Worm (Caenorhabditis elegans) whole organism, L1 larva: ENCODE data around the gene B0416.4.
A peak's percentile ranks its signal among the peaks of the same experiment; 100 is the strongest.

Experiments
- Y116A8C.19 ChIP-seq: sonication (generic microtip); optimal IDR thresholded peaks from 2 replicates; lab custom pipeline; 2016; ENCODE audit warnings: missing compliant biosample characterization, missing genetic modification characterization, borderline replicate concordance
- aly-2 ChIP-seq: fragments of 150-350 bp; optimal IDR thresholded peaks from 2 replicates; lab custom pipeline; 2014; ENCODE audit warnings: missing biosample characterization, missing genetic modification characterization
- blmp-1 ChIP-seq: fragments of 150-350 bp; optimal IDR thresholded peaks from 2 replicates; lab custom pipeline; 2014; ENCODE audit warnings: missing biosample characterization, missing genetic modification characterization
- ceh-63 ChIP-seq: fragments of 200-800 bp; sonication (Bioruptor generic); optimal IDR thresholded peaks from 2 replicates; lab custom pipeline; 2018; ENCODE audit warnings: mild to moderate bottlenecking, missing genetic modification characterization, missing compliant biosample characterization
- ceh-82 ChIP-seq, 3 experiments: fragments of 150-350 bp in 1 of 3; sonication (generic microtip) in 2 of 3; optimal IDR thresholded peaks; 2 replicates each; lab custom pipeline; 2014 to 2017; ENCODE audit warnings: missing biosample characterization in 3 of 3, missing genetic modification characterization in 3 of 3
- dsc-1 ChIP-seq: sonication (generic microtip); optimal IDR thresholded peaks from 2 replicates; lab custom pipeline; 2016; ENCODE audit warnings: mild to moderate bottlenecking, missing genetic modification characterization, missing compliant biosample characterization
- efl-1 ChIP-seq, 4 experiments: fragments of 150-350 bp; optimal IDR thresholded peaks in 3 of 4; peaks in 1 of 4; 1 replicate in 1 of 4; 2 replicates in 3 of 4; lab custom pipeline; 2014; ENCODE audit warnings: missing biosample characterization in 2 of 4, missing genetic modification characterization in 2 of 4, missing genetic modification reagents in 2 of 4
- egl-13 ChIP-seq: sonication (generic microtip); optimal IDR thresholded peaks from 2 replicates; lab custom pipeline; 2016; ENCODE audit warnings: missing genotype, missing genetic modification reagents, missing genetic modification characterization, missing compliant biosample characterization
- egl-27 ChIP-seq, 2 experiments: fragments of 150-350 bp in 1 of 2; sonication (generic microtip); optimal IDR thresholded peaks; 3 replicates each; lab custom pipeline; 2017 to 2018; ENCODE audit warnings: missing biosample characterization in 2 of 2, missing genetic modification characterization in 2 of 2, missing genetic modification reagents in 2 of 2
- elt-3 ChIP-seq, 6 experiments: fragments of 150-350 bp in 1 of 6; sonication (generic microtip); optimal IDR thresholded peaks; 2 replicates each; lab custom pipeline; 2017 to 2018; ENCODE audit warnings: missing biosample characterization in 6 of 6, missing genetic modification characterization in 6 of 6, inconsistent platforms in 1 of 6
- fkh-8 ChIP-seq: sonication (generic microtip); optimal IDR thresholded peaks from 2 replicates; lab custom pipeline; 2016; ENCODE audit warnings: mild to moderate bottlenecking, missing genetic modification characterization, missing compliant biosample characterization
- hpl-2 ChIP-seq: fragments of 150-350 bp; optimal IDR thresholded peaks from 2 replicates; lab custom pipeline; 2014; ENCODE audit warnings: missing biosample characterization, missing genetic modification reagents, missing genetic modification characterization
- irx-1 ChIP-seq: sonication (generic microtip); optimal IDR thresholded peaks from 2 replicates; lab custom pipeline; 2016; ENCODE audit warnings: missing genetic modification characterization, missing compliant biosample characterization
- jun-1 ChIP-seq: fragments of 150-350 bp; optimal IDR thresholded peaks from 2 replicates; lab custom pipeline; 2014; ENCODE audit warnings: missing biosample characterization, missing genetic modification reagents, missing genetic modification characterization
- lin-13 ChIP-seq: fragments of 150-350 bp; optimal IDR thresholded peaks from 2 replicates; lab custom pipeline; 2014; ENCODE audit warnings: missing biosample characterization, missing genetic modification reagents, missing genetic modification characterization
- lin-14 ChIP-seq: fragments of 200-800 bp; sonication (Bioruptor generic); optimal IDR thresholded peaks from 2 replicates; lab custom pipeline; 2018; ENCODE audit warnings: mild to moderate bottlenecking, missing genetic modification characterization, moderate library complexity, missing compliant biosample characterization
- lin-35 ChIP-seq, 2 experiments: fragments of 150-350 bp; optimal IDR thresholded peaks; 2 replicates each; lab custom pipeline; 2014; ENCODE audit warnings: missing biosample characterization in 2 of 2, missing genetic modification characterization in 2 of 2, missing genetic modification reagents in 2 of 2
- lsy-2 ChIP-seq, 2 experiments: fragments of 150-350 bp; optimal IDR thresholded peaks; 2 replicates each; lab custom pipeline; 2014; ENCODE audit warnings: missing biosample characterization in 2 of 2, missing genetic modification characterization in 2 of 2
- mab-9 ChIP-seq: fragments of 200-800 bp; sonication (Bioruptor generic); IDR thresholded peaks from 2 replicates; pipeline ENCODE4 v1.3.6; 2022; ENCODE audit warnings: missing genetic modification reagents, missing genetic modification characterization, missing compliant biosample characterization
- mdl-1 ChIP-seq, 2 experiments: fragments of 150-350 bp; optimal IDR thresholded peaks; 2 replicates each; lab custom pipeline; 2014 to 2017; ENCODE audit warnings: missing biosample characterization in 2 of 2, missing genetic modification characterization in 2 of 2, inconsistent platforms in 1 of 2
- nhr-19 ChIP-seq: fragments of 200-800 bp; sonication (Bioruptor generic); conservative IDR thresholded peaks from 2 replicates; pipeline ENCODE4 v1.3.6; 2022; ENCODE audit warnings: missing genetic modification characterization, missing compliant biosample characterization
- nhr-20 ChIP-seq: sonication (generic microtip); optimal IDR thresholded peaks from 2 replicates; lab custom pipeline; 2016; ENCODE audit warnings: mild to moderate bottlenecking, missing genetic modification characterization, missing compliant biosample characterization
- nhr-71 ChIP-seq: sonication (generic microtip); optimal IDR thresholded peaks from 2 replicates; lab custom pipeline; 2016; ENCODE audit warnings: mild to moderate bottlenecking, missing genetic modification characterization, moderate library complexity, missing compliant biosample characterization
- nhr-77 ChIP-seq: fragments of 150-350 bp; optimal IDR thresholded peaks from 2 replicates; lab custom pipeline; 2014; ENCODE audit warnings: missing biosample characterization, missing genetic modification characterization
- nhr-84 ChIP-seq: sonication (generic microtip); optimal IDR thresholded peaks from 2 replicates; lab custom pipeline; 2017; ENCODE audit warnings: missing biosample characterization, missing genetic modification characterization
- nhr-85 ChIP-seq: sonication (generic microtip); peaks from one replicate; lab custom pipeline; 2016; ENCODE audit warnings: missing genetic modification characterization, inconsistent platforms, missing compliant biosample characterization
- pqm-1 ChIP-seq: sonication (generic microtip); optimal IDR thresholded peaks from 3 replicates; lab custom pipeline; 2017; ENCODE audit warnings: missing biosample characterization, missing genetic modification characterization
- snu-23 ChIP-seq: sonication (generic microtip); optimal IDR thresholded peaks from 2 replicates; lab custom pipeline; 2016; ENCODE audit warnings: missing genetic modification characterization, missing compliant biosample characterization
- sup-37 ChIP-seq: fragments of 200-800 bp; sonication (Bioruptor generic); optimal IDR thresholded peaks from 2 replicates; lab custom pipeline; 2018; ENCODE audit warnings: mild to moderate bottlenecking, missing genetic modification characterization, missing compliant biosample characterization
- tlp-1 ChIP-seq: fragments of 150-350 bp; optimal IDR thresholded peaks from 2 replicates; lab custom pipeline; 2014; ENCODE audit warnings: missing biosample characterization, missing genetic modification characterization
- vab-15 ChIP-seq: sonication (generic microtip); optimal IDR thresholded peaks from 2 replicates; lab custom pipeline; 2017; ENCODE audit warnings: missing genotype, mild to moderate bottlenecking, missing genetic modification characterization, missing compliant biosample characterization
- xbp-1 ChIP-seq: sonication (generic microtip); optimal IDR thresholded peaks from 2 replicates; lab custom pipeline; 2016; ENCODE audit warnings: missing genetic modification characterization, missing compliant biosample characterization
- zag-1 ChIP-seq: fragments of 150-350 bp; optimal IDR thresholded peaks from 2 replicates; lab custom pipeline; 2014; ENCODE audit warnings: missing biosample characterization, missing genetic modification characterization
- ztf-4 ChIP-seq: fragments of 150-350 bp; optimal IDR thresholded peaks from 2 replicates; lab custom pipeline; 2014; ENCODE audit warnings: missing biosample characterization, missing genetic modification characterization

Gene B0416.4

DNA sequence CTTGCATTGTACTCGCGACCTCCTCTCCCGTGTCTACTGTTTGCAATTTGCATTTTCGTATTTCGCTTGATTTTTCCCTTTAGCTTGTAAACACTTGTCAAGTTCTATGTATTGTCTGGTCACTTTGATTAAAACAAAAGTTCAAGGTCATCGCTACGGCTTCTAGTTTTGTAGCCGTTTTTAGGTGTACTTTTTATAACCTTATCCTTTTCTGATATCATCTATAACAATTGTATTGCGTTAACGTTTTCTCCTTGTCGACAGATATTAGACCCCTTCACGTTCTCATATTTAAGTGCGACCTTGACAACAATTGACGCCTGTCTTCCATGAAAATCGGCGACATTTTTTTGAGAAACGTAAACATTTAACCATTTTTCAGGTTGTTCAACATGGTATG, 32.1 kb upstream of the B0416.4 start:
- TF ChIP-seq elt-3 (tag; optimal IDR thresholded peaks at IDR 0.05; lab: Kevin White, UChicago) (peak in 4 of 6 experiments; percentile 28 to 63 (median 59)), lin-13 (no peak), nhr-19 (0 out of 2 replicates have a peak, but pooled peaks have one; percentile 19), nhr-20 (peak; percentile 23), xbp-1 (tag; lab: Kevin White, UChicago) (no peak), nhr-85 (tag; lab: Kevin White, UChicago) (peak; percentile 90), lsy-2 (tag; optimal IDR thresholded peaks at IDR 0.05; lab: Kevin White, UChicago) (no peak), blmp-1 (peak; percentile 14), hpl-2 (no peak), nhr-71 (tag; lab: Kevin White, UChicago) (peak; percentile 45), irx-1 (no peak), lin-35 (GFP tag; optimal IDR thresholded peaks at IDR 0.05; lab: Kevin White, UChicago) (no peak), lin-14 (GFP tag; lab: Kevin White, UChicago) (peak; percentile 46), snu-23 (GFP tag; lab: Kevin White, UChicago) (peak; percentile 9), egl-27 (tag; optimal IDR thresholded peaks at IDR 0.05; lab: Kevin White, UChicago) (no peak)

DNA sequence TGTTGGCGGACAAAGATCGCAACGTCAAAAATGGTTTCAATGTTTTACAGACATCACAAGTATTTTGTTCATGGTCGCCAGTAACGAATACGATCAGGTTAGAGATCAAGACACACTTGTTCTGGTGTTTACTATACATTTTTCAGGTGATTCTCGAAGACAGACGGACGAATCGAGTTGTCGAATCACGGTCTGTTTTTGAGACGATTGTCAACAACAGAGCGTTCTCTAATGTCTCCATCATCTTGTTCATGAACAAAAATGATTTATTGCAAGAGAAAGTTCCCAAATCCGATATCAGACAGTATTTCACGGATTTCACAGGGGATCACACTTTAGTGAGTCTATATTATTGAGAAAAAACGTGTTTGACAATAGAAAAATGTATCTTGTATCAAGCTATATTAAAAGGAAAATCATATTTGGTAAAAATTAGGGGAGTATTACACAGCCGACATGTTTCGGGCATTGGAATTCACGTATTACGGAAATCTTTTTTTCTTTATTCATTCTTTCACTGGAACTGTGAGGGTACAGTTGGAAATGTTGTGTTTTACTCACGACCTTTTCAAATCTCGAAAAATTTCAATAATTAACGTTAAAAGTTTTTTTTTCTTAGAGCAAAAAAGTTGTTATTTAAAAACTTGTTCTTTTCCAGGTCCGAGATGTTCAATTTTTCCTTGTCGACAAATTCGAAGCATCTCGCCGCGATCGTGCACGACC, 30.5 kb upstream of the B0416.4 start:
- TF ChIP-seq nhr-19: peak; percentile 27; the same call in 1 of the 2 replicates
- no peak for TF ChIP-seq ceh-82 (tag; optimal IDR thresholded peaks at IDR 0.05; lab: Kevin White, UChicago)
- peak; percentile 91 for TF ChIP-seq nhr-85 (tag; lab: Kevin White, UChicago)
- peak; percentile 83 for TF ChIP-seq nhr-71 (tag; lab: Kevin White, UChicago)
- peak; percentile 47 for TF ChIP-seq snu-23 (GFP tag; lab: Kevin White, UChicago)
- peak in 1 of 2 experiments; percentile 10 for TF ChIP-seq mdl-1 (tag; optimal IDR thresholded peaks at IDR 0.05; lab: Kevin White, UChicago)
- no peak for TF ChIP-seq efl-1 (optimal IDR thresholded peaks at IDR 0.05; lab: Kevin White, UChicago)
- TF ChIP-seq efl-1 (GFP tag; optimal IDR thresholded peaks at IDR 0.05 in 1 of 2; lab: Kevin White, UChicago): peak in 1 of 2 experiments; percentile 74
- TF ChIP-seq nhr-77: no peak
- TF ChIP-seq sup-37: no peak
- peak; percentile 71 for TF ChIP-seq blmp-1
- no peak for TF ChIP-seq lin-13
- no peak for TF ChIP-seq Y116A8C.19 (tag; lab: Kevin White, UChicago)
- peak in 2 of 6 experiments; percentile 6 to 71 for TF ChIP-seq elt-3 (tag; optimal IDR thresholded peaks at IDR 0.05; lab: Kevin White, UChicago)
- peak; percentile 64 for TF ChIP-seq nhr-20
- peak in 1 of 2 experiments; percentile 51 for TF ChIP-seq lin-35 (GFP tag; optimal IDR thresholded peaks at IDR 0.05; lab: Kevin White, UChicago)

DNA sequence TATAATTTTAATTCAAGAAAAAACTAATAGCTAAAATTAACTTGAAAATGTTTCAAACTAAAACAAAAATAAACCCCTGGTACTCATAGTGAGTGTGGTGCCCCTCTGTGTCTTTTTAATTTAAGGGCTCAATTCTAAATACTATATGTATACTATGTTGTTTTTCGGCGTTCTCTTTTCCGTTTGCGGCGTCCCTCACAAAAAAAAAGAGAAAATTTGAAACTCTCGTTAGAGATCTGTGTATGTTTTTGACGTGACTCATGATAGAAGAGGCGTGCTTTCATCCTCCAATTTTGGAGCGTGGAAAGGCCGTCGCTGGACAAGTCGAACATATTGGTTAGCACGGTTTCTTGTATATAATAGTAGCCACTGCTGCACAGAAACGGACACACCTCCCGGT, 27.3 kb upstream of the B0416.4 start, which contains the start of gene pes-8:
TSS of gene pes-8 (plus strand) at position 301 of the 400 bp plus-strand sequence.
- TF ChIP-seq egl-13 (no peak), vab-15 (tag; lab: Kevin White, UChicago) (no peak), ztf-4 (tag; lab: Kevin White, UChicago) (no peak), ceh-82 (tag; optimal IDR thresholded peaks at IDR 0.05; lab: Kevin White, UChicago) (no peak), aly-2 (tag; lab: Kevin White, UChicago) (no peak), pqm-1 (tag; lab: Kevin White, UChicago) (no peak), zag-1 (tag; lab: Kevin White, UChicago) (no peak), lsy-2 (tag; optimal IDR thresholded peaks at IDR 0.05; lab: Kevin White, UChicago) (no peak), tlp-1 (tag; lab: Kevin White, UChicago) (no peak), fkh-8 (tag; lab: Kevin White, UChicago) (no peak), nhr-19 (no peak), jun-1 (tag; lab: Kevin White, UChicago) (no peak)

DNA sequence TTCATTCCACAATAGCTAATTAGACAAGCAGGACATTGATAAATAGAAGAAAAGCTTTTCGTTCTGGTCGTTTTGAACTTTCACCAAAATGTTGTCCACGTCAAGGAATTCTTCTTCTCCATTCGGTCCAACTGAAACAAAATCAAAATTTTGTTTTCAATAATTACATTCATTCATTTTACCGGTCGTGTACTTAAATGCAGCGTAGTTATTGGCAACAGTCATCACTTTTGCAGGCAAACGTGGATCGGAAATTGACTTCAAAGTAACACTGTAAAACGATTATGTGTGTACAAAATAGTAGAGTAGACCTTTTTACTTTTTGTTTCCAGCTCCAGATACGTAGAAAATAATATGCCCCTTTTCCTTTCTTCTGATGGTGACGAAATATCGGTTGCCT, 22.8 kb upstream of the B0416.4 start:
- no peak for TF ChIP-seq mab-9 (GFP tag; lab: Robert Waterston, UW)
- no peak for TF ChIP-seq fkh-8 (tag; lab: Kevin White, UChicago)
- TF ChIP-seq dsc-1 (tag; lab: Kevin White, UChicago): no peak
- no peak for TF ChIP-seq lin-35 (GFP tag; optimal IDR thresholded peaks at IDR 0.05; lab: Kevin White, UChicago)
- TF ChIP-seq nhr-84 (tag; lab: Kevin White, UChicago): no peak
- TF ChIP-seq ceh-63 (GFP tag; lab: Kevin White, UChicago): no peak
- TF ChIP-seq, all 84 proteins: peak for 0
